Worm (Caenorhabditis elegans): ENCODE results near the gene pck-1.

Gene pck-1

DNA sequence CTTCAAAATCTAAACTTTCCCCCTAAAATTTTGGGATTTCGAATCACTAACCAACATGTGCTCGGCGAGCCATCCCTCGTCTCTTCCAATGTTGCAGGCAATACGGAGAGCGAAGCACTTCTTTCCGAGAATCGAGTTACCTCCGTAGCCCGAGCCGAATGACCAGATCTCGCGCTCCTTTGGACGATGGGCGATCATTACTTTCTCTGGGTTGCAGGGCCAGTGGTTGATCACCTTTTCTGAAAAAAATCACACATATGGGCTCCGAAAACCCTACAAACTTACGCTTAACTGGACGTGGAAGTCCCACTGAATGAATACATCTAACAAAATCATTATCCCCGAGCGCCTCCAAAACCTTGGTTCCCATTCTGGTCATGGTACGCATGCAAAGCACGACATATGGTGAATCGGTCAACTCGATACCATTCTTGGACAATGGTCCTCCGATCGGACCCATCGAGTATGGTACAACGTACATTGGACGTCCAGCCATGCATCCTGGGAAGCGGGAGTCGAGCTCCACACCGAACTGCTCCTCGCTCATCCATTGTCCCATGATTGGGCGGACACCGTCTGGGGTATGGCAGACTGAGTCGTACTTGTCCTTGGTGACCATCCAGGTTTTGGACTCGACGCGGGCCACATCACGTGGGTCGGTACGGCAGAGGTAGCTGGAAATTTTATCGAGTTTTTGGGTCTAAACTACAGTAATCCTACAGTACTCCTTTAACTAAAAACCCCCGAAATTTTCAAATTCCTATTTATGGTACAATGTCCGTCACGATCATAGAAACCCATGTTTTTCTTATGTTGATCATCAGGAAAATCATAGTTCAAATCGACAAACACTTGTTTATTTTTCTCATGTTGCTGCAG, 1.1 kb downstream of the pck-1 start:
- TF ChIP-seq dao-5 (tag; optimal IDR thresholded peaks at IDR 0.05) (no peak), him-1 (tag; optimal IDR thresholded peaks at IDR 0.05) (no peak), W03F9.2 (tag; optimal IDR thresholded peaks at IDR 0.05) (no peak)

DNA sequence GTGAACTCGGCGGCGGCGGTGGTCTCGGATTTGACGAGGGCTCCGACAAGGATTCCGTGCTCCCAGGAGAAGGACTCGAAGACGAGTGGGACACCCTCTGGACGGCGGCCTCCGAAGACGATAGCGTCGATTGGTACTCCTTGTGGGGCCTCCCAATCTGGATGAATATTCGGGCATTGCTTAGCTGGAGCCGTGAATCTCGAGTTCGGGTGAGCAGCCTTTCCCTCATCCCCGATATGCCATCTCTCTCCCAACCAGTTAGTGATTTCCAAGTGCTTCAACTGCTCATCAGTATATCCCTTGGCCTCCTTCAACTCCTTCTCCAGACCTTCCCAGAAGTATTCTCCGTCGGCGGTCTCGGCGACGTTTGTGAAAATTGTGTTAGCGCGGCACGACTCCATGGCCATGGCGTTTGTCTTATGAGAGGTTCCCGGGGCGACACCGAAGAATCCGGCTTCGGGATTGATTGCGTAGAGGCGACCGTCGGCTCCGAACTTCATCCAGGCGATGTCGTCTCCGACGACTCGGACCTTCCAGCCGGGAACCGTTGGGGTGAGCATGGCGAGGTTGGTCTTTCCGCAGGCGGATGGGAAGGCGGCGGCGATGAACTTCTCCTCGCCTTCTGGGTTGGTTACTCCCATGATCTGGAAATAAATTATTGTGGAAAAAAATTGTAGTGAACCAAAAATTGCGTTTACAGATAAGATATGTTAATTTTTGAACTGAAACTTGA, 2.3 kb downstream of the pck-1 start:
- TF ChIP-seq W03F9.2 (tag; optimal IDR thresholded peaks at IDR 0.05) (no peak), dao-5 (tag; optimal IDR thresholded peaks at IDR 0.05) (no peak), him-1 (tag; optimal IDR thresholded peaks at IDR 0.05) (no peak)

DNA sequence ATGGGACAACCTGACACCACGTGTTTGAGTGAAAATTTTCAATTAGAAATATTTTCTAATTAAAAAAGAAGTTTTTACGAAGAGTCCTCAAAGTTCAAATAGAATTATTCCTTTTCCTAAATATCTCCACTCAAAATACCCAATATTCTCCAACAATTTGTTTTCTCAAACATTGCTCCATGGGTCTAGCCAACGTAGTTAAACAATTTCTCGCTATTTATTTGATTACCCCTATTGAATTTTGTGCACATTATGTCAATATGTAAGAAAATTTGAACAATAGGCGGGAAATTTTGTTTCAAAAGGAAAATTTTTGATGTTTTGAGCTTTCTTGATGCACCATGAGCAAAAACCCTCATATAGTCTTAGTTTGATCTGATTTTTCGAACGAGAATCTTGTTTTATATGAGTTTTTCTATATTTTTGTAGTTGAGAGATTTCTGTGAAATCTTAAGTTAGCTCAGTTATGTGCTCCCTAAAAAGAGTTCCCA, 3.6 kb downstream of the pck-1 start:
- TF ChIP-seq dao-5 (tag; optimal IDR thresholded peaks at IDR 0.05) (no peak), him-1 (tag; optimal IDR thresholded peaks at IDR 0.05) (peak; percentile 51)

DNA sequence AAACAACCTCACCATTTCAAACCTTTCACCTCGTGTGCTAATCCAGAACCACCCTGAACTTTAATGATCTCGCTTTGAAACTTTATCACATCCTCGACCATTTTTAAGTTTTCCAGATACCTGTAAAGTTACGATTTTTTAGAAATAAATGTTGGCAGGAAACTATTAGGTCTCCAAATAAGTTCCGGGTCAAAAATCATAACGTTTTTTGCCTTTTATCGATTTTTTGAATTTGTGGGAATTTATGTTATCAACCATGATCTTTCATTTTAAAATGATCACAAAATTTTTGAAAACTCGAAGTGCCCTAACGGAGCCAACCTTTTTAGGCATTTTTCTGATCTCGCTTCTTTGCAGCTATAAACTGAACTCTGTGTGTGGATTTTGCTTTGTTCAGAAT, 5.0 kb downstream of the pck-1 start, which contains the start of gene btb-5:
TSS of gene btb-5 (minus strand) at position 101 of the 400 bp plus-strand sequence.
- no peak for TF ChIP-seq W03F9.2 (tag; optimal IDR thresholded peaks at IDR 0.05)
- no peak for TF ChIP-seq him-1 (tag; optimal IDR thresholded peaks at IDR 0.05)
- TF ChIP-seq dao-5 (tag; optimal IDR thresholded peaks at IDR 0.05) = no peak

DNA sequence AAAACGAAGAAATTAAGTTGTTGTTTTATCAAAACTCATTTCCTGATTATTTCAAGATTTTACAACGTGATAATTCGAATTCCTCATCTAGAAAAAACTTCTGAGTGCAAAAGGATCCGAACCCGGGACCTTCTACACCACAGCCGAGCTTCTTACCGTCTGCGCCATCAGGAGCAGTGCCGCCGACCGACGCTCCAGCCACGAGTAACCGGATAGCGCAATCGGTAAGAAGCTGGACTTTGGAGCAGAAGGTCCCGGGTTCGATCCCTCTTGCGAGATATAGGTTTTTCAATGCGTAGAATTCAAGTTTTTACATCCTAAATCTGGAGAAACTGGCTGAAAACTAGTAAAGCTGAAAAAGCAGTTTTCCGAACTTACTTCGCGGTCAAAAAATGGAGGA, 12.4 kb downstream of the pck-1 start:
- TF ChIP-seq dao-5 (tag; optimal IDR thresholded peaks at IDR 0.05) = no peak
- TF ChIP-seq W03F9.2 (tag; optimal IDR thresholded peaks at IDR 0.05) = no peak
- no peak for TF ChIP-seq him-1 (tag; optimal IDR thresholded peaks at IDR 0.05)

DNA sequence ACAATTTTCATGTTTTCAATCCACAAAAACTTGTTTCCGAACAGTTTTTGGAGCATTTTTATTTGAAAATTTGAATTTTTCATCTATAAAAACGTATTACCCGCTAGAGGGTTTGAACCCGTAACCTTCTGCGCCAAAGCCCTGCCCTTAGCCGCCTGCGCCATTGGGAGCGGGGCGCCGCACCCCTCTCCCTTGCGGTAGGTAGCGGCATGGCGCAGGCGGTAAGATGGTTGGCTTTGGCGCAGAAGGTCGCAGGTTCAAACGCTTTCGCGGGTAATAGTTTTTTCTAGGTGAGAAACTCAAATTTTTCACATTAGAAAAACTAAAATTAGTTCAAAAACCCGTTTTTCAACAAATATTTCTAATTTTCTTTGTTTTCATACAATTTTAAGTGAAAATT, 14.4 kb downstream of the pck-1 start:
- TF ChIP-seq dao-5 (tag; optimal IDR thresholded peaks at IDR 0.05) (no peak), W03F9.2 (tag; optimal IDR thresholded peaks at IDR 0.05) (no peak), him-1 (tag; optimal IDR thresholded peaks at IDR 0.05) (no peak)

DNA sequence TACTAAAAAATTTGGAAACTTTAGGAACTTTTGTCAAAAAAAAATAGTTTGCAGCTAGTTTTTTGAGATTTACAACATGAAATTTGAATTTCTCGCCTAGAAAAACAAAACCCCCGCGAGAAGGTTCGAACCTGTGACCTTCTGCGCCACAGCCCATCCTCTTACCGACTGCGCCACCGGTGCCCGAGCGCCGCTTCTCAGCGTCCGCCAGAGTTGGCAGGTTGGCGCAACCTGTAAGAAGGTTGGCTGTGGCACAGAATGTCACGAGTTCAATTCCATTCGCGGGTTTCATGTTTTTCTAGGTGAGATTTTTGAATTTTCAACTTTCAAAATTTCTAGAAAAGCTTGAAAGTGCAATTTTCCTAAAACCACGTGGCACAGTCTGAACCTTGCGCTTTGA, 15.6 kb downstream of the pck-1 start:
- no peak for TF ChIP-seq him-1 (tag; optimal IDR thresholded peaks at IDR 0.05)
- TF ChIP-seq dao-5 (tag; optimal IDR thresholded peaks at IDR 0.05) = no peak
- no peak for TF ChIP-seq W03F9.2 (tag; optimal IDR thresholded peaks at IDR 0.05)

DNA sequence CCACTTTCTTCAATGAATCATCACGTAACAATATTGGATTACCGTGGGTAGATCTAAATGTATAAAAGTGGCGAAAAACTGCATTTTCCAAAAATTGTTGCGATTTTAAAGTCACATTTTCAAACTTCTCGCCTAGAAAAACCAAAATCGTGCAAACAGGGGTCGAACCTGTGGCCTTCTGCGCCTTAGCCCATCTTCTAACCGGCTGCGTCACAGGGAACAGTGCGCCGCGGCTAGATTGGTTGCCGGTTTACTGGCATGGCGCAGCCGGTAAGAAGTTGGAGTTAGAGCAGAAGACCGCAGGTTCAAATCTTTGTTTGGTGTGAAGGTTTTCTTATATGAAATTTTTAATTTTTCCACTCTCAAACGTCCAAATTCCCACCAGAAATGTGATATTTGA, 17.0 kb downstream of the pck-1 start:
- no peak for TF ChIP-seq W03F9.2 (tag; optimal IDR thresholded peaks at IDR 0.05)
- no peak for TF ChIP-seq dao-5 (tag; optimal IDR thresholded peaks at IDR 0.05)
- TF ChIP-seq him-1 (tag; optimal IDR thresholded peaks at IDR 0.05) = no peak

DNA sequence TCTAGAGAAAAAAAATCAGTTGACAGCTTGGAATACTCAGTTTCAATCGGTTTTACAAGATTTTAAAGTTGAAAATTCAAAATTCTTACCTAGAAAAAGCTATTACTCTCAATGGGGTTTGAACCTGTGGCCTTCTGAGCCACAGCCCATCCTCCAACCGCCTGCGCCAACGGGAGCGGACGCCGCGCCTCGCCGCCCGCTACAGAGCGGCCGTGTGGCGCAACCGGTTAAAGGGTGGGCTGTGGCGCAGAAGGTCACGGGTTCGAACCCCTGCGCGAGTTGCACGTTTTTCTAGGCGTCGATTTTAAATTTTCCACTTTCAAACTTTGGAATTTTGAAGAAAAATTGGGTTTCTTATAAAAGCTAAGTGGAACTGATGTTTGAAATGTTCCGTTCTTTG, 17.7 kb downstream of the pck-1 start:
- TF ChIP-seq dao-5 (tag; optimal IDR thresholded peaks at IDR 0.05) (no peak), him-1 (tag; optimal IDR thresholded peaks at IDR 0.05) (no peak), W03F9.2 (tag; optimal IDR thresholded peaks at IDR 0.05) (no peak)

DNA sequence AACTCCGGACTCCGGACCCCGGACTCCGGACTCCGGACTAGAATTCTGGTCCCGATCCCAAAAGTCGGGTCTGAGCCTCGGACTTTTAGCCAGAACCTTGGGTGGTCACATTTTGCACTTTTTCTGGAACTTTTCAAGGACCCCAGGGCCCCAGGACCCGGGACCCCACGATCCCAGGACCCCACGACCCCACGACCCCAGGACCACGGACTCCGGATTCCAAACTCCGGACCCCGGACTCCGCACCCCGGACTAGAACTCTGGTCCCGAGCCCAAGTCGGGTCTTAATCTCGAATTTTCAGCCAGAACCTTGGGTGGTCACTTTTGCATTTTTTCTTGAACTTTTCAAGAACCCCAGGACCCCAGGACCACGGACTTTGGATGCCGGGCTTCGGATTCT, 23.3 kb downstream of the pck-1 start:
- TF ChIP-seq dao-5 (tag; optimal IDR thresholded peaks at IDR 0.05) (no peak), W03F9.2 (tag; optimal IDR thresholded peaks at IDR 0.05) (no peak), him-1 (tag; optimal IDR thresholded peaks at IDR 0.05) (no peak)

DNA sequence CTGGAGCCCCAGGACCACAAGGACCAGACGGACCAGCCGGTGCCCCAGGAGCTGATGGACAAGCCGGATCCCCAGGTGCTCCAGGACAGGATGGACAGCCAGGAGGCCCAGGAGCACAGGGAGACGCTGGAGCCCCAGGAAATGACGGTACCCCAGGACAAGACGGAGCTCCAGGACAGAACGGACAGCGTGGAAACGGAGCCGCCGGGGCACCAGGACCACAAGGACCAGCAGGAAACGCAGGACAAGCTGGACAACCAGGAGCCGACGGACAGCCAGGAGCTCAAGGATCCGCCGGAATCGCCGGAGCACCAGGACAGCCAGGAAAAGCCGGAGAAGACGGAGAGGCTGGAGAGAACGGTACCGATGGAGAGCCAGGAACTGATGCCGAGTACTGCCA, 24.6 kb downstream of the pck-1 start:
- TF ChIP-seq him-1 (tag; optimal IDR thresholded peaks at IDR 0.05) (no peak), W03F9.2 (tag; optimal IDR thresholded peaks at IDR 0.05) (no peak), dao-5 (tag; optimal IDR thresholded peaks at IDR 0.05) (no peak)

DNA sequence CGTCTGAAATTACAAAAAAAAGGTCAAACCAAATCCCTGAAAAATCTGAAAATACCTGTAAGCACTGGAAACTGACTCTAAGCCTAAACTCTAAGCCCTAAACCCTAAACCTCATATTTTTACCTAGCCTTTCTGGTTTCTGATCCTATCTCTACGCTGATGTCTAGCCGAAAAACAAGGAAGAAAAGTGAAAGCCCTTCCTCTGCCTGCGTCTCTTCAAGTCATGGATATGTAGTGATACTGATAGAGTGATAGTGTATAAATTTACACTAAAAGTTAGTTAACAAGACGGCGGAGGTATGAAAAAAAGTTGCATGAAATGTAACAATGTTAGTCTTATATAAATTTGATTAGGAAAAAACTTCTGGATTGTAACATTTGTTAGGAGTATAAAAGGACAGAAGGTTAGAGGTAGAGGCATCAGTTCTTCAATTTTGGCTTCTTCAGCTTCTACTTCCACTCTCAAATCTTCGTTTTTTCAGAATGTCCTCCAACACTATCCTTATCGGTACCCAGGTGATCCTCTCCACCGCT, 25.4 kb downstream of the pck-1 start, which contains the start of gene col-88:
TSS of gene col-88 (plus strand) at position 484 of the 534 bp plus-strand sequence.
- TF ChIP-seq him-1 (tag; optimal IDR thresholded peaks at IDR 0.05) (no peak), W03F9.2 (tag; optimal IDR thresholded peaks at IDR 0.05) (no peak)

DNA sequence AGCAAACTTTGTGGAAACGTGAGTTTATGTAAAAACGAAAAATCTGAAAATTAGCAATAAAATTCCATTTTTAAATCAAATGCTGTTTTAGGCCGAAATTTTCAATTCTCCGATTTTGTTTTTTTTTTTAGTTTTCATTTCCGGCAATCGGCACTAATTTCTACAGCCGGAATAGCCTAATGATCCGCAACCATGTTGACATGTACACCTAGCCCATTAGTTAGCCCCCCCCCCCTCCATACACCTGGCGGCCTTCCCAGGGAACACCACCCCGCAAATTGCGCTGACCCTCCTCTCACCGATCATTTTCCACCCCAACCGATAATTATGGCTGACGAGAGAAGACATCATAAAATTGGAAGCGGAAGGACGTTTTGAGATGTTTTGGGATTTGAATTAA, 26.5 kb downstream of the pck-1 start:
- TF ChIP-seq him-1 (tag; optimal IDR thresholded peaks at IDR 0.05) (no peak), W03F9.2 (tag; optimal IDR thresholded peaks at IDR 0.05) (no peak), dao-5 (tag; optimal IDR thresholded peaks at IDR 0.05) (no peak)

DNA sequence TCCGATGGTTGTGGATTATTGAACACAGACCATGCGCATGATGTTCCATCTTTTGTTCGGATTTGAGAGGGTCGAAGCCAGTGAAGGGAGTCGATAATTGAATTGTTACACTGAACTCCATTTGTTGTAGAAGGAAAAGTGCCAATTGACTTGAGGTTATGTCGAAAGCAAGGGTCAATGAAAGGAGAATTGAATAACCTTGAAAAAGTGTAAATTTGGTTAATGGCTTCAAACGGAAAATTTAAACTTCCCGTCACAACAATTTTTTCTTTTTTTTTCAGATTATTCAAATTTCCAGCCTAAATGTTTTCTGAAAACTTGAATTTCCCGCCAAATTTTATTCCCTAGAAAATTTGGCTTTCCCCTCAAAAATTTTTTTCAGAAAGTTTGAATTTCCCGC, 27.9 kb downstream of the pck-1 start, which contains the start of gene clp-10:
TSS of gene clp-10 (minus strand) at position 101 of the 400 bp plus-strand sequence.
- TF ChIP-seq W03F9.2 (tag; optimal IDR thresholded peaks at IDR 0.05) (no peak), dao-5 (tag; optimal IDR thresholded peaks at IDR 0.05) (no peak), him-1 (tag; optimal IDR thresholded peaks at IDR 0.05) (no peak)

Measured in whole organism, L4/young adult.